Fruit fly (Drosophila melanogaster) whole organism, embryonic: ENCODE measurements around the gene mts.
A peak's percentile ranks its signal among the peaks of the same experiment; 100 is the strongest.

Experiments used
- Antp ChIP-seq: fragments of 200-800 bp; sonication (Bioruptor generic); optimal IDR thresholded peaks from 3 replicates; lab custom pipeline; 2016; ENCODE audit warnings: missing biosample characterization, missing genetic modification characterization
- CG10209 ChIP-seq: fragments of 200-800 bp; sonication (Bioruptor generic); optimal IDR thresholded peaks from 3 replicates; lab custom pipeline; 2017; ENCODE audit warnings: missing biosample characterization, mild to moderate bottlenecking, missing genetic modification characterization, missing genetic modification reagents
- CG10543 ChIP-seq: fragments of 200-800 bp; sonication (Bioruptor generic); optimal IDR thresholded peaks from 3 replicates; lab custom pipeline; 2017; ENCODE audit warnings: missing biosample characterization, mild to moderate bottlenecking, missing genetic modification characterization, moderate library complexity
- CG12104 ChIP-seq: fragments of 200-800 bp; sonication (Bioruptor generic); optimal IDR thresholded peaks from 3 replicates; lab custom pipeline; 2016; ENCODE audit warnings: missing biosample characterization, missing genetic modification characterization
- CG12155 ChIP-seq: fragments of 200-800 bp; sonication (Bioruptor generic); optimal IDR thresholded peaks from 3 replicates; lab custom pipeline; 2016; ENCODE audit warnings: missing biosample characterization, missing genetic modification characterization
- CG12659 ChIP-seq: fragments of 200-800 bp; sonication (Bioruptor generic); optimal IDR thresholded peaks from 3 replicates; lab custom pipeline; 2017; ENCODE audit warnings: mild to moderate bottlenecking, missing biosample characterization, missing genetic modification reagents, missing genetic modification characterization
- CG13424 ChIP-seq: fragments of 200-800 bp; sonication (Bioruptor generic); optimal IDR thresholded peaks from 2 replicates; lab custom pipeline; 2019; ENCODE audit warnings: missing biosample characterization, mild to moderate bottlenecking, missing genetic modification characterization, moderate library complexity
- CG13775 ChIP-seq: fragments of 200-800 bp; sonication (Bioruptor generic); optimal IDR thresholded peaks from 3 replicates; lab custom pipeline; 2017; ENCODE audit warnings: missing biosample characterization, mild to moderate bottlenecking, missing genetic modification characterization
- CG15269 ChIP-seq: fragments of 200-800 bp; sonication (Bioruptor generic); optimal IDR thresholded peaks from 2 replicates; lab custom pipeline; 2018; ENCODE audit warnings: missing biosample characterization, mild to moderate bottlenecking, missing genetic modification characterization, moderate library complexity
- CG17385 ChIP-seq: fragments of 200-800 bp; sonication (Bioruptor generic); optimal IDR thresholded peaks from 3 replicates; lab custom pipeline; 2018; ENCODE audit warnings: missing biosample characterization, mild to moderate bottlenecking, missing genetic modification characterization
- CG30020 ChIP-seq: fragments of 200-800 bp; optimal IDR thresholded peaks from 2 replicates; lab custom pipeline; 2019; ENCODE audit warnings: missing biosample characterization, mild to moderate bottlenecking, missing genetic modification characterization, moderate library complexity
- CG3281 ChIP-seq: fragments of 200-800 bp; sonication (Bioruptor generic); optimal IDR thresholded peaks from 3 replicates; lab custom pipeline; 2017; ENCODE audit warnings: missing biosample characterization, mild to moderate bottlenecking, missing genetic modification characterization
- CG34224 ChIP-seq: fragments of 200-800 bp; sonication (Bioruptor generic); IDR thresholded peaks from 3 replicates; pipeline ENCODE4 v1.3.6; 2022; ENCODE audit warnings: missing biosample characterization, missing genetic modification characterization; ENCODE audit not compliant: partially characterized antibody
- CG3847 ChIP-seq: fragments of 200-800 bp; sonication (Bioruptor generic); IDR thresholded peaks from 2 replicates; pipeline ENCODE4 v1.3.6; 2022; ENCODE audit warnings: missing biosample characterization, missing genetic modification characterization
- CG4424 ChIP-seq: fragments of 200-800 bp; sonication (Bioruptor generic); optimal IDR thresholded peaks from 3 replicates; lab custom pipeline; 2016; ENCODE audit warnings: missing biosample characterization, missing genetic modification characterization
- CG6272 ChIP-seq: fragments of 200-800 bp; sonication (Bioruptor generic); IDR thresholded peaks from 2 replicates; pipeline ENCODE4 v1.3.6; 2022; ENCODE audit warnings: missing biosample characterization, missing genetic modification characterization
- CG6813 ChIP-seq: fragments of 200-800 bp; sonication (Bioruptor generic); optimal IDR thresholded peaks from 2 replicates; lab custom pipeline; 2017; ENCODE audit warnings: missing biosample characterization, missing genetic modification characterization, mild to moderate bottlenecking, moderate library complexity, missing genetic modification reagents
- CG7271 ChIP-seq: fragments of 200-800 bp; sonication (Bioruptor generic); optimal IDR thresholded peaks from 2 replicates; lab custom pipeline; 2018; ENCODE audit warnings: missing biosample characterization, mild to moderate bottlenecking, missing genetic modification characterization, moderate library complexity
- CG8388 ChIP-seq: fragments of 200-800 bp; sonication (Bioruptor generic); optimal IDR thresholded peaks from 2 replicates; lab custom pipeline; 2019; ENCODE audit warnings: missing biosample characterization, mild to moderate bottlenecking, missing genetic modification characterization, moderate library complexity
- Eip74EF ChIP-seq, 2 experiments: fragments of 200-800 bp in 1 of 2; fragments of >200 bp in 1 of 2; sonication (Bioruptor generic) in 1 of 2; optimal IDR thresholded peaks; 2 replicates each; lab custom pipeline; 2017 to 2019; ENCODE audit warnings: missing biosample characterization in 2 of 2, missing genetic modification characterization in 2 of 2, mild to moderate bottlenecking in 1 of 2, moderate library complexity in 1 of 2
- Fer1 ChIP-seq: fragments of 200-800 bp; sonication (Bioruptor generic); optimal IDR thresholded peaks from 2 replicates; lab custom pipeline; 2017; ENCODE audit warnings: missing biosample characterization, mild to moderate bottlenecking, missing genetic modification characterization
- HHEX ChIP-seq: fragments of 200-800 bp; sonication (Bioruptor generic); optimal IDR thresholded peaks from 3 replicates; lab custom pipeline; 2017; ENCODE audit warnings: missing biosample characterization, mild to moderate bottlenecking, missing genetic modification characterization, missing genetic modification reagents
- HLH3B ChIP-seq: fragments of 200-800 bp; sonication (Bioruptor generic); IDR thresholded peaks from 2 replicates; pipeline ENCODE4 v1.3.6; 2022; ENCODE audit warnings: missing biosample characterization, missing genetic modification characterization
- HLH4C ChIP-seq: fragments of 200-800 bp; sonication (Bioruptor generic); IDR thresholded peaks from 3 replicates; pipeline ENCODE4 v1.3.6; 2022; ENCODE audit warnings: missing biosample characterization, missing genetic modification characterization; ENCODE audit not compliant: partially characterized antibody
- MTF-1 ChIP-seq: fragments of 200-800 bp; sonication (Bioruptor generic); optimal IDR thresholded peaks from 2 replicates; lab custom pipeline; 2018; ENCODE audit warnings: missing biosample characterization, mild to moderate bottlenecking, missing genetic modification characterization, borderline replicate concordance
- Meics ChIP-seq: fragments of 200-800 bp; sonication (Bioruptor generic); optimal IDR thresholded peaks from 2 replicates; lab custom pipeline; 2017; ENCODE audit warnings: missing biosample characterization, mild to moderate bottlenecking, missing genetic modification characterization
- NC2β ChIP-seq: fragments of 200-800 bp; sonication (Bioruptor generic); optimal IDR thresholded peaks from 2 replicates; lab custom pipeline; 2016; ENCODE audit warnings: missing biosample characterization, missing genetic modification characterization
- NK7.1 ChIP-seq: fragments of 200-800 bp; sonication (Bioruptor generic); optimal IDR thresholded peaks from 3 replicates; lab custom pipeline; 2016; ENCODE audit warnings: missing biosample characterization, missing genetic modification characterization
- Nf-YA ChIP-seq: fragments of 200-800 bp; sonication (Bioruptor generic); IDR thresholded peaks from 2 replicates; pipeline ENCODE4 v1.3.6; 2022; ENCODE audit warnings: missing biosample characterization, missing genetic modification characterization
- Ptx1 ChIP-seq: fragments of 200-800 bp; sonication (Bioruptor generic); IDR thresholded peaks from 2 replicates; pipeline ENCODE4 v1.3.6; 2022; ENCODE audit warnings: missing biosample characterization, missing genetic modification characterization
- Rfx ChIP-seq: fragments of 200-800 bp; sonication (Bioruptor generic); IDR thresholded peaks from 2 replicates; pipeline ENCODE4 v1.3.6; 2022; ENCODE audit warnings: missing biosample characterization, missing genetic modification characterization
- Sox102F ChIP-seq: fragments of 200-800 bp; sonication (Bioruptor generic); optimal IDR thresholded peaks from 2 replicates; lab custom pipeline; 2018; ENCODE audit warnings: missing biosample characterization, mild to moderate bottlenecking, missing genetic modification characterization, moderate library complexity
- YL-1 ChIP-seq: fragments of 200-800 bp; sonication (Bioruptor generic); optimal IDR thresholded peaks from 3 replicates; lab custom pipeline; 2017; ENCODE audit warnings: missing biosample characterization, mild to moderate bottlenecking, missing genetic modification characterization
- br ChIP-seq: fragments of >200 bp; optimal IDR thresholded peaks from 2 replicates; lab custom pipeline; 2017
- bsh ChIP-seq, 2 experiments: fragments of 200-800 bp; sonication (Bioruptor generic); optimal IDR thresholded peaks; 2 replicates each; lab custom pipeline; 2017 to 2018; ENCODE audit warnings: mild to moderate bottlenecking in 2 of 2, missing biosample characterization in 2 of 2, missing genetic modification characterization in 2 of 2, moderate library complexity in 1 of 2
- cg ChIP-seq: fragments of 200-800 bp; sonication (Bioruptor generic); optimal IDR thresholded peaks from 3 replicates; lab custom pipeline; 2019; ENCODE audit warnings: missing biosample characterization, mild to moderate bottlenecking, missing genetic modification characterization, moderate library complexity
- fd102C ChIP-seq: fragments of 200-800 bp; sonication (Bioruptor generic); optimal IDR thresholded peaks from 2 replicates; lab custom pipeline; 2018; ENCODE audit warnings: missing biosample characterization, mild to moderate bottlenecking, missing genetic modification characterization, moderate library complexity
- gro ChIP-seq: fragments of 200-800 bp; sonication (Bioruptor generic); optimal IDR thresholded peaks from 2 replicates; lab custom pipeline; 2016; ENCODE audit warnings: missing biosample characterization, missing genetic modification characterization
- hb ChIP-seq: fragments of 200-800 bp; sonication (Bioruptor generic); IDR thresholded peaks from 3 replicates; pipeline ENCODE4 v1.3.6; 2022; ENCODE audit warnings: missing biosample characterization, missing genetic modification characterization; ENCODE audit not compliant: partially characterized antibody
- kni ChIP-seq: fragments of 200-800 bp; sonication (Bioruptor generic); optimal IDR thresholded peaks from 3 replicates; lab custom pipeline; 2017; ENCODE audit warnings: mild to moderate bottlenecking, missing biosample characterization, missing genetic modification reagents, missing genetic modification characterization
- oc ChIP-seq: fragments of 200-800 bp; sonication (Bioruptor generic); optimal IDR thresholded peaks from 2 replicates; lab custom pipeline; 2018; ENCODE audit warnings: missing biosample characterization, mild to moderate bottlenecking, missing genetic modification characterization, moderate library complexity
- otp ChIP-seq: fragments of 200-800 bp; sonication (Bioruptor generic); IDR thresholded peaks from 3 replicates; pipeline ENCODE4, ENCODE4 v1.3.6; 2022; ENCODE audit warnings: missing biosample characterization, missing genetic modification characterization
- pb ChIP-seq: fragments of 200-800 bp; sonication (Bioruptor generic); optimal IDR thresholded peaks from 3 replicates; lab custom pipeline; 2016; ENCODE audit warnings: missing biosample characterization, missing genetic modification characterization
- peb ChIP-seq: fragments of 200-800 bp; sonication (Bioruptor generic); IDR thresholded peaks from 2 replicates; pipeline ENCODE4 v1.3.6; 2022; ENCODE audit warnings: missing biosample characterization, missing genetic modification characterization
- repo ChIP-seq: fragments of 200-800 bp; sonication (Bioruptor generic); optimal IDR thresholded peaks from 2 replicates; lab custom pipeline; 2016; ENCODE audit warnings: missing biosample characterization, missing genetic modification characterization
- seq ChIP-seq: fragments of 200-800 bp; sonication (Bioruptor generic); IDR thresholded peaks from 2 replicates; pipeline ENCODE4 v1.3.6; 2022; ENCODE audit warnings: missing biosample characterization, missing genetic modification characterization
- tna ChIP-seq: fragments of 200-800 bp; sonication (Bioruptor generic); IDR thresholded peaks from 2 replicates; pipeline ENCODE4 v1.3.6; 2022; ENCODE audit warnings: missing biosample characterization, missing genetic modification characterization; ENCODE audit not compliant: partially characterized antibody
- wek ChIP-seq: fragments of 200-800 bp; sonication (Bioruptor generic); optimal IDR thresholded peaks from 3 replicates; lab custom pipeline; 2018; ENCODE audit warnings: missing biosample characterization, mild to moderate bottlenecking, missing genetic modification characterization, moderate library complexity

mts gene

dm6 chr2L:7811249-7812002, 16.0 kb upstream of the mts start, which contains the start of gene LanB1 (continued):
- TF ChIP-seq NK7.1 (GFP tag; lab: Kevin White, UChicago) (no peak), YL-1 (peak; percentile 7), HLH4C (GFP tag; lab: Robert Waterston, UW) (peak; percentile 61; the same call in 1 of the 3 replicates), CG15269 (tag; lab: Kevin White, UChicago) (peak; percentile 2), wek (GFP tag; lab: Kevin White, UChicago) (no peak), CG3847 (GFP tag; lab: Robert Waterston, UW) (no peak), hb (GFP tag; lab: Robert Waterston, UW) (peak; percentile 49; the same call in 1 of the 3 replicates), kni (GFP tag; lab: Kevin White, UChicago) (peak; percentile 82), CG6813 (GFP tag; lab: Kevin White, UChicago) (no peak), HHEX (GFP tag; lab: Kevin White, UChicago) (no peak), Nf-YA (GFP tag; lab: Robert Waterston, UW) (no peak), Fer1 (GFP tag; lab: Kevin White, UChicago) (peak; percentile 1), CG6272 (GFP tag; lab: Robert Waterston, UW) (no peak), CG4424 (GFP tag; lab: Kevin White, UChicago) (no peak), peb (GFP tag; lab: Robert Waterston, UW) (no peak), tna (peak; percentile 55; the same call in 1 of the 2 replicates), CG17385 (GFP tag; lab: Kevin White, UChicago) (peak; percentile 34), Eip74EF (GFP tag; optimal IDR thresholded peaks at IDR 0.05; lab: Kevin White, UChicago) (no peak), CG3281 (GFP tag; lab: Kevin White, UChicago) (no peak), CG12659 (GFP tag; lab: Kevin White, UChicago) (peak; percentile 46), otp (no peak), MTF-1 (GFP tag; lab: Kevin White, UChicago) (peak; percentile 45), seq (no peak), HLH3B (no peak), oc (tag; lab: Kevin White, UChicago) (peak; percentile 52), NC2β (GFP tag; lab: Kevin White, UChicago) (no peak), cg (GFP tag; lab: Kevin White, UChicago) (peak; percentile 86), CG12104 (no peak), Antp (GFP tag; lab: Kevin White, UChicago) (no peak), CG7271 (tag; lab: Kevin White, UChicago) (no peak), CG30020 (tag; lab: Kevin White, UChicago) (no peak), CG12155 (GFP tag; lab: Kevin White, UChicago) (no peak), CG13424 (tag; lab: Kevin White, UChicago) (no peak), bsh (GFP tag; optimal IDR thresholded peaks at IDR 0.05; lab: Kevin White, UChicago) (peak in 1 of 2 experiments; percentile 4), Rfx (GFP tag; lab: Robert Waterston, UW) (peak; percentile 32; the same call in 1 of the 2 replicates), repo (no peak), CG8388 (GFP tag; lab: Kevin White, UChicago) (no peak), CG10543 (GFP tag; lab: Kevin White, UChicago) (no peak), CG10209 (GFP tag; lab: Kevin White, UChicago) (no peak), Ptx1 (no peak), gro (GFP tag; lab: Kevin White, UChicago) (peak; percentile 40), br (lab: Kevin White, UChicago) (no peak), pb (GFP tag; lab: Kevin White, UChicago) (no peak), fd102C (GFP tag; lab: Kevin White, UChicago) (no peak), Sox102F (GFP tag; lab: Kevin White, UChicago) (no peak), CG34224 (GFP tag; lab: Robert Waterston, UW) (peak; percentile 47), Meics (GFP tag; lab: Kevin White, UChicago) (no peak), CG13775 (no peak)
